Fruit fly (Drosophila melanogaster) whole organism: Measurements from ENCODE around the gene CG7907.

Experiments used
- CG8478 ChIP-seq: fragments of >200 bp; optimal IDR thresholded peaks from 2 replicates; lab custom pipeline; 2018; ENCODE audit warnings: inconsistent platforms
- Dll ChIP-seq: fragments of >200 bp; optimal IDR thresholded peaks from 2 replicates; lab custom pipeline; 2017
- EcR ChIP-seq, 2 experiments: fragments of >200 bp; optimal IDR thresholded peaks; 2 replicates each; lab custom pipeline; 2017; ENCODE audit warnings: missing biosample characterization in 2 of 2, missing genetic modification characterization in 2 of 2, missing genetic modification reagents in 2 of 2
- pan ChIP-seq: fragments of >200 bp; optimal IDR thresholded peaks from 2 replicates; lab custom pipeline; 2017
- psq ChIP-seq: fragments of >200 bp; optimal IDR thresholded peaks from 2 replicates; lab custom pipeline; 2017
- usp ChIP-seq: fragments of >200 bp; optimal IDR thresholded peaks from 2 replicates; lab custom pipeline; 2017; ENCODE audit warnings: missing biosample characterization, missing genetic modification characterization, mixed read lengths

Gene CG7907

DNA sequence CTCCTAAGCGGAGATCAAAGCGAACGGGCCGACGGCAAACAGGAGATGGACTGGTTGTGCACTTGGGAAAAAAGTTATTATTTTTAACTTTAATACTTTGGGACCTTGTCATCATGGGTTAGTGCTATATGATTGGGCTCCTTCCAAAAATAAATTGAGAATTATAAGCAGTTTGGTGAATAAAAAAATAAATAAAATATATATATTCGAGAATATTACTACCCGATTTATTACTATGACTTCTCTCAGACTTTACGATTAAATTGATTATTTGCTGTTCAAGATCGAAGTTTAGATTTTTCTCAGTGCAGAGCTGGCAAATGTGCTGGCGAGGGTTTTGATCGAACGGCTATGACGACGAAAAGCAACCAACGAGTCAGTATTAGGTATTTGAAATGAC is 16.4 kb downstream of the CG7907 start:
- TF ChIP-seq EcR (GFP tag; optimal IDR thresholded peaks at IDR 0.05; lab: Kevin White, UChicago) (no peak), CG8478 (lab: Kevin White, UChicago) (no peak), usp (GFP tag; lab: Kevin White, UChicago) (no peak), Dll (lab: Kevin White, UChicago) (no peak), pan (lab: Kevin White, UChicago) (no peak), psq (no peak)

DNA sequence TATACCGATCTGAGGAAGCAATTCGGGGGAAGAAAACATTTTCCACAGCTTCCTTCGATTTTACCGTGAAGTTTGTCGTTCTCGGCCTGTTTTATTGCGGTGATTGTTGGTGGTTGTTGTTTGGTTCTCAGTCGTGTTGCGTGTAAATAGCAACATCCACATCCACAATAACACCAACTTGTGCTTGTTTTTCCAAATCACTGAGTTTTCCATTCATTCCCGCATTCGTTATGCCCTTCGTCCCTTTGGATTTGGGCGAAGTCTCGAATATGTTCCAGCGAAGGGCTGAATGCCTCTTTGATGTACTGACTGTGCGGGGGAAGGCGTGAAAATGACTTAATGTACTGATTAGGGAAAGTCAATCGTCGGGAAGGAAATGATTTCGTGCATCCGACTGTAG is 23.3 kb downstream of the CG7907 start:
- TF ChIP-seq psq = no peak
- no peak for TF ChIP-seq CG8478 (lab: Kevin White, UChicago)
- TF ChIP-seq Dll (lab: Kevin White, UChicago) = no peak
- no peak for TF ChIP-seq pan (lab: Kevin White, UChicago)
- TF ChIP-seq usp (GFP tag; lab: Kevin White, UChicago) = no peak
- TF ChIP-seq EcR (GFP tag; optimal IDR thresholded peaks at IDR 0.05; lab: Kevin White, UChicago) = no peak

DNA sequence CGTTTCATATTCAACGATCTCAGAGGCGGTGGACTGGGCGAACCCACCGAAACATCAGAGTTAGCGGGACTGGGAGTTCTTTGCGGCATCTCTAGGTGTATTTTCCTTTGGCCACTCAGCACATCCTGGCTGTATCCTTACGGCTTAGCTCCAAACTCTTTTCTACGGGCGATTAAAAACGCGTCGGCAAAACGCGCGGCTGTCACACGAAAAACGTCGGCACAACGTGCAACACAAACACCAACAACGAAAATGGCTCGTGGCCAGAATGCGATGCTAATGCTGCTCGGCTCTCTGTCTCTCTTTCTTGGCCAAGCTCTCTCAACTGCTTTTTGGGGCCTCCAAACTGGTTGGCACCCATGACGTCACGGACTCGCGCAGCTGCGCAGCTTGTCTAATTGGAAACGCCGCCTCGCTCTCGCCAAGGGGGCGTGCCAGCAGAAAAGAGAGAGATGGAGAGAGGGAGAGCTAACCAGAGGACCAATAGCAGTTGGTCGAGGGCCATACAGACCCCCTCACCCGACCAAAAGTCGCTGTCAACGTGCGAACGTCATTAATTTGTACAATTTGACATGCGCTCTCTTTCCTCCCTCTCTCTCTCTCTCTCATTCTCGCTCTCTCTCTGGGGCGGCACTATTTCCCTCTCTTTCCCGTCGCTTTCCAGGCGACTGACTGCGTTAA is 30.5 kb downstream of the CG7907 start, which contains the start of gene lbl:
lbl (minus strand) TSS at position 255 of the 681 bp plus-strand sequence.
- peak; percentile 94 for TF ChIP-seq Dll (lab: Kevin White, UChicago)
- peak; percentile 64 for TF ChIP-seq CG8478 (lab: Kevin White, UChicago)
- no peak for TF ChIP-seq usp (GFP tag; lab: Kevin White, UChicago)

DNA sequence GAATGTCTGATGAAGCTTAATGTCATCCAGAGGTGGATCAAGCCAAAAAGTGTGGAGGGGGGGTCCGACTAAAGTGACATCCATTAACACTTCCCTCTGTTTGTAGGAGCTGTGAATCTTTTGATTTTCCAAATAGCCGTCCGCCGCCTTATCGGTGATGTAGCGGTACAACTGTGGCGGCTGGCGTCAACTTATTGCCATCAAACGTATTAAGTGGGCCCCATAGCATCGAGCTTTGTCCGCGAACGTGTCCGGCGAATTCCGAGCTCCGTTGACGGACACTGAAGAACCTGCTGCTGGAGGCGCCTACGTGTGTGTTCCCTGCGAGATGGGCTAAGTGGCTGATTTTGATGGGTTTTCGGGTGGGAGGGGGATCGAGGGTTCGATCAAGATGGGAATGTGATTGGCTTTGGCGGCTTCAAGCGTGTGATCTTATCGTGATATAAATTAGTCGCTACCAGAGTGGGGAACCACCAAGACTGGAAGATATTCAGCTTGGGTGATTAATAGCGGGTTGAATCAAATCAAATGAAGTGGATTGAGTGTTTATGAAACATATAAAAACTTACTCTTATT is 34.1 kb downstream of the CG7907 start:
- TF ChIP-seq usp (GFP tag; lab: Kevin White, UChicago) = no peak
- no peak for TF ChIP-seq pan (lab: Kevin White, UChicago)
- TF ChIP-seq EcR (GFP tag; optimal IDR thresholded peaks at IDR 0.05; lab: Kevin White, UChicago) = no peak
- TF ChIP-seq psq = no peak
- no peak for TF ChIP-seq Dll (lab: Kevin White, UChicago)
- TF ChIP-seq CG8478 (lab: Kevin White, UChicago) = no peak

DNA sequence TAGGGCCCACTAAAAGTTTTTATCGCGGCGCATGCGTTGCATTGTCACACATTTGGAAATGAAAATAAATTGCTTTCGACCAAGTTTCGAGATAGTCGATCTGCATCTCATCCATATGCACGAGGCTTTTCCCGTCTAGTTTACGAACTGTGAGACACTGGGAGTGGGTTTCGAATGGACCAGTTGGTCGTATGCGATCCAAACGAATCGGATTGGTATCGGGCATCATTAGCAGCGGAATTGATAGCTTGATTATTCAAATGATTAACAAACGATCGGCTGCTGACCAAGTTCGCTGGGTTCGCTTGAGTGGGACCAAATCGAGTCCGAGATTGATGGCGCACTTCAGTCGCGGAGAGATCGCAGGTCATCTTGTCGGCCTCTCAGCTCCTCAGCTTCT is 36.6 kb downstream of the CG7907 start:
- no peak for TF ChIP-seq pan (lab: Kevin White, UChicago)
- no peak for TF ChIP-seq EcR (GFP tag; optimal IDR thresholded peaks at IDR 0.05; lab: Kevin White, UChicago)
- TF ChIP-seq Dll (lab: Kevin White, UChicago) = no peak
- no peak for TF ChIP-seq usp (GFP tag; lab: Kevin White, UChicago)
- TF ChIP-seq CG8478 (lab: Kevin White, UChicago) = no peak
- TF ChIP-seq psq = no peak

DNA sequence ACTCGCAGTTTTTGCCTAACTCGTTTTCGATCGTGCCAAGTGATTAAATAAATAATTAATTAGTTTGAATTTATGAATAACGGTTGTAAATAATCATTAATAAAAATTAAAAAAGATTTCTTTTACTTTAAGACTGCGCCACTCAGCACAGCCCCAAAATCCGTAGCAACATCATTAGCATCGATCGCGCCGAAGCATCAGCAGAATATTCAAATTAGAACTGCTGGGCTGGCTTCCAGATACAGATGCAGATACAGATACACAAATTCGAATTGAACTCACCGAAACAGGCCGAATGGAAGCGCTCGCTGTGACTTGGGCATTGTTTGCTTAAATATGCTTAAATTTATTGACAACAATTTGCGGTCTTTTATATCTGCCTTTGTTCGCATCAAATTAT is 37.2 kb downstream of the CG7907 start:
- no peak for TF ChIP-seq CG8478 (lab: Kevin White, UChicago)
- no peak for TF ChIP-seq Dll (lab: Kevin White, UChicago)
- TF ChIP-seq psq = no peak
- no peak for TF ChIP-seq EcR (GFP tag; optimal IDR thresholded peaks at IDR 0.05; lab: Kevin White, UChicago)
- no peak for TF ChIP-seq pan (lab: Kevin White, UChicago)
- TF ChIP-seq usp (GFP tag; lab: Kevin White, UChicago) = no peak

DNA sequence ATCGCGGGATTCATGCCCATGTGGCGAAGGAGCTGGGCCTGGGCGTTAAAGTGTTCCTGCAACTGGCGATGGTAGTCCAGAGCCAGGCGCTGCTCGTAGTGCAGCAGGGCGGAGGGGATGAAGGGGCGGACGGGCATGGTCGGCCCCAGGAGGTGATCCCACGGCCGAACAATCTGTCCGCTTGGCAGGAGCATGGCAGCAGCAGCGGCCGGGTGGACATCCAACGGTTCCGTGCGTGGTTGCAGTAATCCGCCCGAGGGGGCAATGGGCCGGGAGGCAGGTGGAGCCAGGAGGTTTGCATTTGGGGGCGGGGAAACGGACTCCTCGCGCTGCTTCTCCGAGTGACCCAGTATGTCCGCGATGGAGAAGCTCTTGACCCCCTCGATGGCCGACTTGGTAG is 41.8 kb downstream of the CG7907 start:
- TF ChIP-seq EcR (GFP tag; optimal IDR thresholded peaks at IDR 0.05; lab: Kevin White, UChicago) (no peak), psq (no peak), pan (lab: Kevin White, UChicago) (no peak), usp (GFP tag; lab: Kevin White, UChicago) (no peak), CG8478 (lab: Kevin White, UChicago) (no peak), Dll (lab: Kevin White, UChicago) (no peak)

DNA sequence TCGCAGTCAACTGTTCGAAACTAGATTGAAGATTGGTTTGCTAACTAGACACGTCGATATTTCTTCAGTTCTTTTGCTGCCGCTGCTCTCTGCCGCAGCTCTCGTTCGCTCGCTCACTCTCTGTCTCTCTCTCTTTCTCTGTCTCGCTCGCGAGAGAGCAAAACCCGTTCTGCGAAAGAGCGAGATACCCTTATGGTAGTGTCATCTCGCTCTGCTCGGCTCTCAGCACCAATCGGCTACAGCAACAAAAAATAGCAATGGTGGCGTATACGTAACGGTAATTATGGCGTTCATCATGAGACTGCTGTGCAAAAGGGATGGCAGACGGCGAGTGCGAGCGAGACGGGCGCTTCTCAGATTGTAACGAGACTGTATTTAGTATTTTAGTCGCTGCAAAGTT is 42.8 kb downstream of the CG7907 start, which contains the start of gene lbe:
lbe (minus strand) TSS at position 204 of the 400 bp plus-strand sequence.
- TF ChIP-seq Dll (lab: Kevin White, UChicago) (peak; percentile 83), psq (no peak), CG8478 (lab: Kevin White, UChicago) (peak; percentile 88)

DNA sequence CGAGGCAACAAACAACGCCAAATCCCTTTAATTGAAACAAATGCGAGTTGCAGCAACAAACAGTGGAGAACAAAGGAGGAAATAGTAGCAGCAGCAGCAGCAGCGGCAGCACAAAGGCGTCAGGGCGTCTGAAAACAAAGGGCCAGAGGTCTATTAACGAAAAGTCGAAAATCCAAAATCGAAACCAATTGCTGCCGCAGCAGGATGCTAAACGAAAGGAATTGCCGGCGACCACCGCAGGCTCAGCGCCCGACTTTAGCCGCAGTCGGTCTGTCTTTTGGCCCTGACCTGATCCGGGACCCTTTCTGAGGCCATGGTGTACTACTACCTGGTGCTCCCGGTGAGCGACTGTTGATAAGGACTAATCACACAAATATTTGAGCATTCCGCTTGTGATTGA is 44.1 kb downstream of the CG7907 start:
- TF ChIP-seq psq (no peak), pan (lab: Kevin White, UChicago) (no peak), usp (GFP tag; lab: Kevin White, UChicago) (no peak), Dll (lab: Kevin White, UChicago) (no peak), CG8478 (lab: Kevin White, UChicago) (no peak), EcR (GFP tag; optimal IDR thresholded peaks at IDR 0.05; lab: Kevin White, UChicago) (no peak)

DNA sequence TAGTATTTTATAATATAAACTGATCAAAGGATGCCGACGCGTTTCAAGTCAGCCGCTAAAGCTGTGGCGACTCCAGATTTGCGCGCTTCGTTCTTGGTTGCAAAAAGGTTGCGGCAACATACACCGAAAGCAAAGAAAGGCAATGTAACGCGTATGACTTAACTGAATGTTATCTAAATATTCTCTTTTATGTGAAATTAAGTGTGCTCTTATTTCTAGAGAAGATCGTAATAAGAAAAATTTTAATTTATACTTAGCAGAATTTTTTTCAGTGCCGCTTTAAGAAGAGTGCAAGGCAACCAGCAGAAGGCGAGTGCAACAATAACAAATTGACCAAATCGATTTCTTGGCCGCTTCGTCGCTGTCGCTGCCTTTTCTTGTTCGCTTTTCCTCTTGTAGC is 48.6 kb downstream of the CG7907 start:
- TF ChIP-seq pan (lab: Kevin White, UChicago) = no peak
- TF ChIP-seq CG8478 (lab: Kevin White, UChicago) = no peak
- no peak for TF ChIP-seq Dll (lab: Kevin White, UChicago)
- TF ChIP-seq EcR (GFP tag; optimal IDR thresholded peaks at IDR 0.05; lab: Kevin White, UChicago) = no peak
- TF ChIP-seq usp (GFP tag; lab: Kevin White, UChicago) = no peak
- TF ChIP-seq psq = no peak
